Worm (Caenorhabditis elegans): ENCODE measurements around the gene CD4.1.

Gene CD4.1

ce11 chrV:5582860-5583259, 23.5 kb upstream of the CD4.1 start:
- TF ChIP-seq snpc-1.2 (GFP tag; IDR thresholded peaks at IDR 0.05): peak; percentile 54; the same call in 1 of the 2 replicates
- TF ChIP-seq aha-1 (tag): peak; percentile 52
- no peak for TF ChIP-seq nhr-48 (tag; optimal IDR thresholded peaks at IDR 0.05)
- TF ChIP-seq ctbp-1 (GFP tag; IDR thresholded peaks at IDR 0.05): 0 out of 2 replicates have a peak, but pooled peaks have one; percentile 12
- no peak for TF ChIP-seq attf-4 (tag; optimal IDR thresholded peaks at IDR 0.05)
- no peak for TF ChIP-seq daf-19 (GFP tag; conservative IDR thresholded peaks at IDR 0.05)
- no peak for TF ChIP-seq zfp-3 (GFP tag; conservative IDR thresholded peaks at IDR 0.05)
- TF ChIP-seq mep-1 (tag; optimal IDR thresholded peaks at IDR 0.05): peak; percentile 40
- peak in 1 of 2 experiments; percentile 27 for TF ChIP-seq lsy-2 (tag; optimal IDR thresholded peaks at IDR 0.05)
- TF ChIP-seq hmg-1.1 (GFP tag; IDR thresholded peaks at IDR 0.05): no peak
- TF ChIP-seq ama-1 (optimal IDR thresholded peaks at IDR 0.05): peak; percentile 83
- no peak for TF ChIP-seq D1046.2 (GFP tag; IDR thresholded peaks at IDR 0.05)
- no peak for TF ChIP-seq nhr-11 (tag; optimal IDR thresholded peaks at IDR 0.05)
- 0 out of 2 replicates have a peak, but pooled peaks have one; percentile 31 for TF ChIP-seq lin-38 (GFP tag; IDR thresholded peaks at IDR 0.05)
- peak; percentile 13; the same call in 1 of the 2 replicates for TF ChIP-seq ceh-20 (GFP tag; IDR thresholded peaks at IDR 0.05)
- peak; percentile 3 for TF ChIP-seq dve-1 (tag; optimal IDR thresholded peaks at IDR 0.05; ENCODE audit: insufficient read depth)
- no peak for TF ChIP-seq lim-7 (GFP tag; IDR thresholded peaks at IDR 0.05)
- TF ChIP-seq egl-43 (GFP tag; IDR thresholded peaks at IDR 0.05): 0 out of 2 replicates have a peak, but pooled peaks have one; percentile 53
- no peak for TF ChIP-seq vab-7 (GFP tag; IDR thresholded peaks at IDR 0.05)

- TF ChIP-seq nhr-6 (tag; optimal IDR thresholded peaks at IDR 0.05): peak; percentile 9
- TF ChIP-seq D1046.2 (GFP tag; IDR thresholded peaks at IDR 0.05): no peak
- no peak for TF ChIP-seq arid-1 (GFP tag; conservative IDR thresholded peaks at IDR 0.05)
- TF ChIP-seq dpl-1 (GFP tag; optimal IDR thresholded peaks at IDR 0.05): peak; percentile 42
- peak; percentile 45 for TF ChIP-seq mes-2 (tag; optimal IDR thresholded peaks at IDR 0.05; ENCODE audit: poor library complexity, severe bottlenecking)
- peak; percentile 4 for TF ChIP-seq mep-1 (tag; optimal IDR thresholded peaks at IDR 0.05)
- TF ChIP-seq lin-38 (GFP tag; IDR thresholded peaks at IDR 0.05): peak; percentile 53
- TF ChIP-seq T20F7.1 (GFP tag; optimal IDR thresholded peaks at IDR 0.05): peak; percentile 11
- TF ChIP-seq F49E8.2 (tag; optimal IDR thresholded peaks at IDR 0.05; ENCODE audit: borderline replicate concordance): no peak
- TF ChIP-seq lsy-2 (tag; optimal IDR thresholded peaks at IDR 0.05): peak; percentile 83 to 98
These were observed 22.0 kb upstream of the CD4.1 start, which contains the start of gene pas-6 for ce11 chrV:5584293-5584776. TSS of gene pas-6 (minus strand) at chrV:5584343.

- TF ChIP-seq ces-1 (GFP tag; optimal IDR thresholded peaks at IDR 0.05) (no peak), ZK337.2 (GFP tag; IDR thresholded peaks at IDR 0.05) (no peak), zfp-3 (GFP tag; conservative IDR thresholded peaks at IDR 0.05) (no peak), nhr-77 (tag; optimal IDR thresholded peaks at IDR 0.05) (no peak), lin-38 (GFP tag; IDR thresholded peaks at IDR 0.05) (no peak), lin-1 (GFP tag; IDR thresholded peaks at IDR 0.05) (no peak), dmd-6 (GFP tag; IDR thresholded peaks at IDR 0.05) (no peak), dve-1 (tag; optimal IDR thresholded peaks at IDR 0.05; ENCODE audit: insufficient read depth) (no peak), ceh-28 (tag; optimal IDR thresholded peaks at IDR 0.05) (no peak), dpl-1 (GFP tag; optimal IDR thresholded peaks at IDR 0.05) (no peak), daf-12 (tag; optimal IDR thresholded peaks at IDR 0.05) (no peak), Y5F2A.4 (GFP tag; optimal IDR thresholded peaks at IDR 0.05) (no peak)
These were observed 21.5 kb upstream of the CD4.1 start, which contains the start of gene CD4.11 for ce11 chrV:5584833-5585232. TSS of gene CD4.11 (plus strand) at chrV:5585133.

ce11 chrV:5587042-5587441, 19.3 kb upstream of the CD4.1 start:
- peak; percentile 39 to 65 for TF ChIP-seq daf-16 (GFP tag; optimal IDR thresholded peaks at IDR 0.05)
- no peak for TF ChIP-seq daf-16 (tag; optimal IDR thresholded peaks at IDR 0.05)
- TF ChIP-seq spr-3 (GFP tag; optimal IDR thresholded peaks at IDR 0.05): peak; percentile 20
- peak; percentile 76 for TF ChIP-seq egl-43 (GFP tag; IDR thresholded peaks at IDR 0.05)
- TF ChIP-seq ama-1 (optimal IDR thresholded peaks at IDR 0.05): no peak
- TF ChIP-seq T26A8.4 (GFP tag; IDR thresholded peaks at IDR 0.05): peak; percentile 78
- no peak for TF ChIP-seq ZK546.5 (tag; optimal IDR thresholded peaks at IDR 0.05)
- TF ChIP-seq zip-2 (tag; optimal IDR thresholded peaks at IDR 0.05): peak; percentile 97
- no peak for TF ChIP-seq Y5F2A.4 (GFP tag; optimal IDR thresholded peaks at IDR 0.05)
- TF ChIP-seq zfp-2 (tag; optimal IDR thresholded peaks at IDR 0.05): no peak
- TF ChIP-seq nhr-102 (tag; optimal IDR thresholded peaks at IDR 0.05): peak; percentile 38
- 0 out of 2 replicates have a peak, but pooled peaks have one; percentile 52 for TF ChIP-seq hmg-1.1 (GFP tag; IDR thresholded peaks at IDR 0.05)
- no peak for TF ChIP-seq tra-1 (GFP tag; IDR thresholded peaks at IDR 0.05)
- no peak for TF ChIP-seq fkh-10 (GFP tag; optimal IDR thresholded peaks at IDR 0.05)
- 0 out of 4 replicates have a peak, but pooled peaks of 1 of the 2 experiments have one; percentile 27 for TF ChIP-seq madf-5 (GFP tag; IDR thresholded peaks at IDR 0.05)
- peak; percentile 1 for TF ChIP-seq nhr-48 (tag; optimal IDR thresholded peaks at IDR 0.05)
- TF ChIP-seq saeg-2 (GFP tag; IDR thresholded peaks at IDR 0.05): no peak

Measured in whole organism, L4 larva.